Worm (Caenorhabditis elegans) whole organism, young adult: Measurements from ENCODE around the gene C26B2.7.

Experiments used
- F37B4.10 ChIP-seq: fragments of 200-800 bp; sonication (Bioruptor generic); IDR thresholded peaks from 2 replicates; pipeline ENCODE4 v1.3.6; 2022; ENCODE audit warnings: missing genetic modification characterization, missing compliant biosample characterization
- F57C9.4 ChIP-seq: sonication (generic microtip); optimal IDR thresholded peaks from 2 replicates; lab custom pipeline; 2017; ENCODE audit warnings: mild to moderate bottlenecking, missing genetic modification characterization, missing compliant biosample characterization
- T07F8.4 ChIP-seq: sonication (generic microtip); optimal IDR thresholded peaks from 2 replicates; lab custom pipeline; 2016; ENCODE audit warnings: mild to moderate bottlenecking, missing genetic modification characterization, moderate library complexity, missing compliant biosample characterization
- Y56A3A.18 ChIP-seq: fragments of 200-800 bp; sonication (Bioruptor generic); IDR thresholded peaks from 2 replicates; pipeline ENCODE4 v1.3.6; 2022; ENCODE audit warnings: missing genetic modification reagents, missing genetic modification characterization, missing compliant biosample characterization
- ama-1 ChIP-seq, 3 experiments: fragments of 150-350 bp in 1 of 3; sonication (generic microtip) in 2 of 3; optimal IDR thresholded peaks; 2 replicates each; lab custom pipeline; 2014 to 2018; ENCODE audit warnings: missing biosample characterization in 2 of 3, missing genetic modification characterization in 2 of 3, missing genetic modification reagents in 2 of 3
- hmg-1.2 ChIP-seq: fragments of 200-800 bp; sonication (Bioruptor generic); IDR thresholded peaks from 2 replicates; pipeline ENCODE4 v1.3.6; 2022; ENCODE audit warnings: missing genetic modification reagents, missing genetic modification characterization, missing compliant biosample characterization
- let-607 ChIP-seq, 2 experiments: fragments of 200-800 bp in 1 of 2; sonication (Bioruptor generic) in 1 of 2; sonication (generic microtip) in 1 of 2; optimal IDR thresholded peaks; 2 replicates each; lab custom pipeline; 2016 to 2018; ENCODE audit warnings: mild to moderate bottlenecking in 2 of 2, missing compliant biosample characterization in 2 of 2, missing genetic modification characterization in 2 of 2, moderate library complexity in 2 of 2, missing genotype in 1 of 2
- lir-1 ChIP-seq: fragments of 200-800 bp; sonication (Bioruptor generic); conservative IDR thresholded peaks from 2 replicates; pipeline ENCODE4 v1.3.6; 2022; ENCODE audit warnings: missing genetic modification reagents, missing genetic modification characterization, missing compliant biosample characterization
- lsy-27 ChIP-seq: sonication (generic microtip); optimal IDR thresholded peaks from 2 replicates; lab custom pipeline; 2017; ENCODE audit warnings: missing genetic modification characterization, mild to moderate bottlenecking, missing compliant biosample characterization, antibody characterized with exemption, missing genotype, borderline replicate concordance; ENCODE audit not compliant: insufficient read depth
- snpc-4 ChIP-seq, 5 experiments: fragments of 150-350 bp in 1 of 5; sonication (generic microtip) in 4 of 5; optimal IDR thresholded peaks; 2 replicates each; lab custom pipeline; 2014 to 2018; ENCODE audit warnings: missing genetic modification characterization in 5 of 5, missing biosample characterization in 3 of 5, antibody characterized with exemption in 2 of 5, mild to moderate bottlenecking in 2 of 5, missing compliant biosample characterization in 2 of 5, missing genotype in 2 of 5, moderate library complexity in 2 of 5, missing genetic modification reagents in 1 of 5
- unc-62 ChIP-seq: fragments of 150-350 bp; optimal IDR thresholded peaks from 2 replicates; lab custom pipeline; 2014; ENCODE audit warnings: missing biosample characterization, missing genetic modification reagents, missing genetic modification characterization
- ztf-6 ChIP-seq: fragments of 200-800 bp; sonication (Bioruptor generic); IDR thresholded peaks from 2 replicates; pipeline ENCODE4 v1.3.6; 2022; ENCODE audit warnings: missing genetic modification reagents, missing genetic modification characterization, missing compliant biosample characterization

DNA sequence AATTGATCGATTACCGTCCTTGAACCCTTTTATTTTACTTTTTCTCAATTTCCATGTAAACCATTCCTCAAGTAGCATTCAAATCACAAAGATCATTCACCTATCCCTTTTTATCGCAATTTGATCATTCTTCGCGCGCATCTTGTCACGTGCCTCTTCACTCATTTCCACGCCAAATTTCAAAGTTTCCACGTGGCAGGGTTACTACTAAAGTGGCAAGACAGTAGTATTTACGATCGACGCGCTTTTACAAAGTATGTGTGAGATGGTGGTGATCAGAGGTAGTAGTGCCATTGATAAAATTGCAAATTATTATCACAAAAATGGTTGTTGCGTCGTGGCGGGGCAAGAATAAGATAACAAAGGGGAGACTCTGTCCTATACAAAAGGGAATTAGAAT lies 12.3 kb downstream of the C26B2.7 start:
- TF ChIP-seq let-607 (tag; optimal IDR thresholded peaks at IDR 0.05; lab: Kevin White, UChicago) = no peak
- TF ChIP-seq F57C9.4 = no peak
- TF ChIP-seq ama-1 (optimal IDR thresholded peaks at IDR 0.05; lab: Kevin White, UChicago) = no peak
- TF ChIP-seq ama-1 (GFP tag; optimal IDR thresholded peaks at IDR 0.05; lab: Kevin White, UChicago) = no peak
- TF ChIP-seq snpc-4 (GFP tag; optimal IDR thresholded peaks at IDR 0.05; lab: Kevin White, UChicago) = no peak
- TF ChIP-seq snpc-4 (tag; optimal IDR thresholded peaks at IDR 0.05; lab: Kevin White, UChicago) = no peak
- no peak for TF ChIP-seq lir-1 (GFP tag; lab: Robert Waterston, UW)
- TF ChIP-seq ztf-6 = no peak
- TF ChIP-seq hmg-1.2 (GFP tag; lab: Robert Waterston, UW) = no peak
- no peak for TF ChIP-seq Y56A3A.18 (GFP tag; lab: Robert Waterston, UW)
- TF ChIP-seq unc-62 (GFP tag; lab: Kevin White, UChicago) = no peak
- no peak for TF ChIP-seq T07F8.4 (tag; lab: Kevin White, UChicago)
- no peak for TF ChIP-seq lsy-27 (tag; lab: Kevin White, UChicago)
- TF ChIP-seq F37B4.10 (GFP tag; lab: Robert Waterston, UW) = no peak
